Worm (Caenorhabditis elegans) whole organism, late embryonic: ENCODE results near the gene M01F1.8.

ENCODE experiments used
- C08G9.2 ChIP-seq: sonication (generic microtip); optimal IDR thresholded peaks from 2 replicates; lab custom pipeline; 2016; ENCODE audit warnings: mild to moderate bottlenecking, missing genetic modification characterization, moderate library complexity, missing compliant biosample characterization
- C38D4.7 ChIP-seq: fragments of 200-800 bp; sonication (Bioruptor generic); optimal IDR thresholded peaks from 2 replicates; lab custom pipeline; 2018; ENCODE audit warnings: mild to moderate bottlenecking, missing genetic modification characterization, moderate library complexity, missing compliant biosample characterization
- F13H6.1 ChIP-seq: sonication (generic microtip); optimal IDR thresholded peaks from 2 replicates; lab custom pipeline; 2016; ENCODE audit warnings: missing genetic modification characterization, missing compliant biosample characterization
- Y22D7AL.16 ChIP-seq: sonication (generic microtip); optimal IDR thresholded peaks from 2 replicates; lab custom pipeline; 2016; ENCODE audit warnings: missing genetic modification characterization, missing compliant biosample characterization
- ahr-1 ChIP-seq: sonication (generic microtip); optimal IDR thresholded peaks from 2 replicates; lab custom pipeline; 2016; ENCODE audit warnings: missing genetic modification characterization, missing compliant biosample characterization
- ama-1 ChIP-seq: fragments of 150-350 bp; optimal IDR thresholded peaks from 2 replicates; lab custom pipeline; 2014
- ceh-18 ChIP-seq: sonication (generic microtip); optimal IDR thresholded peaks from 2 replicates; lab custom pipeline; 2016; ENCODE audit warnings: missing genetic modification characterization, missing compliant biosample characterization
- ceh-19 ChIP-seq: fragments of 200-800 bp; sonication (Bioruptor generic); optimal IDR thresholded peaks from 2 replicates; lab custom pipeline; 2018; ENCODE audit warnings: mild to moderate bottlenecking, missing genetic modification characterization, missing compliant biosample characterization
- ceh-2 ChIP-seq: sonication (generic microtip); optimal IDR thresholded peaks from 2 replicates; lab custom pipeline; 2016; ENCODE audit warnings: missing genotype, missing genetic modification characterization, missing compliant biosample characterization
- ceh-24 ChIP-seq: sonication (generic microtip); optimal IDR thresholded peaks from 2 replicates; lab custom pipeline; 2016; ENCODE audit warnings: mild to moderate bottlenecking, missing genetic modification characterization, missing compliant biosample characterization
- ceh-30 ChIP-seq: fragments of 150-350 bp; optimal IDR thresholded peaks from 2 replicates; lab custom pipeline; 2014; ENCODE audit warnings: missing biosample characterization, missing genetic modification characterization
- ceh-48 ChIP-seq: sonication (generic microtip); optimal IDR thresholded peaks from 2 replicates; lab custom pipeline; 2016; ENCODE audit warnings: missing genetic modification characterization, inconsistent platforms, missing compliant biosample characterization
- ceh-6 ChIP-seq: fragments of 200-800 bp; sonication (Bioruptor generic); optimal IDR thresholded peaks from 2 replicates; lab custom pipeline; 2018; ENCODE audit warnings: mild to moderate bottlenecking, missing genetic modification characterization, missing compliant biosample characterization
- ceh-9 ChIP-seq: sonication (generic microtip); optimal IDR thresholded peaks from 2 replicates; lab custom pipeline; 2016; ENCODE audit warnings: mild to moderate bottlenecking, missing genetic modification characterization, inconsistent platforms, missing compliant biosample characterization
- che-1 ChIP-seq: sonication (generic microtip); optimal IDR thresholded peaks from 2 replicates; lab custom pipeline; 2016; ENCODE audit warnings: mild to moderate bottlenecking, missing genetic modification characterization, missing compliant biosample characterization
- elt-2 ChIP-seq: sonication (generic microtip); optimal IDR thresholded peaks from 2 replicates; lab custom pipeline; 2016; ENCODE audit warnings: missing genetic modification reagents, missing genetic modification characterization, missing compliant biosample characterization
- elt-4 ChIP-seq: sonication (generic microtip); optimal IDR thresholded peaks from 2 replicates; lab custom pipeline; 2016; ENCODE audit warnings: missing genetic modification characterization, missing compliant biosample characterization
- ets-4 ChIP-seq: sonication (generic microtip); optimal IDR thresholded peaks from 2 replicates; lab custom pipeline; 2016; ENCODE audit warnings: missing genetic modification characterization, missing compliant biosample characterization
- fax-1 ChIP-seq: sonication (generic microtip); optimal IDR thresholded peaks from 2 replicates; lab custom pipeline; 2016; ENCODE audit warnings: missing genotype, missing genetic modification characterization, missing compliant biosample characterization
- fkh-10 ChIP-seq: fragments of 150-350 bp; optimal IDR thresholded peaks from 2 replicates; lab custom pipeline; 2014; ENCODE audit warnings: missing biosample characterization, missing genetic modification reagents, missing genetic modification characterization
- fkh-6 ChIP-seq: sonication (generic microtip); optimal IDR thresholded peaks from 2 replicates; lab custom pipeline; 2016; ENCODE audit warnings: missing genetic modification characterization, missing compliant biosample characterization
- gmeb-2 ChIP-seq: sonication (generic microtip); optimal IDR thresholded peaks from 2 replicates; lab custom pipeline; 2016; ENCODE audit warnings: missing genetic modification characterization, inconsistent platforms, missing compliant biosample characterization
- hlh-30 ChIP-seq: sonication (generic microtip); optimal IDR thresholded peaks from 2 replicates; lab custom pipeline; 2017; ENCODE audit warnings: antibody characterized with exemption, missing genetic modification characterization, missing compliant biosample characterization; ENCODE audit not compliant: insufficient read depth
- hlh-6 ChIP-seq: sonication (generic microtip); optimal IDR thresholded peaks from 2 replicates; lab custom pipeline; 2016; ENCODE audit warnings: missing genotype, missing genetic modification characterization, missing compliant biosample characterization
- lim-6 ChIP-seq: sonication (generic microtip); optimal IDR thresholded peaks from 2 replicates; lab custom pipeline; 2016; ENCODE audit warnings: missing genetic modification characterization, missing compliant biosample characterization
- madf-2 ChIP-seq: sonication (generic microtip); optimal IDR thresholded peaks from 2 replicates; lab custom pipeline; 2017; ENCODE audit warnings: missing genetic modification characterization, missing compliant biosample characterization
- odd-2 ChIP-seq: sonication (generic microtip); optimal IDR thresholded peaks from 2 replicates; lab custom pipeline; 2017; ENCODE audit warnings: antibody characterized with exemption, mild to moderate bottlenecking, missing genetic modification characterization, missing compliant biosample characterization
- pag-3 ChIP-seq: sonication (generic microtip); optimal IDR thresholded peaks from 2 replicates; lab custom pipeline; 2016; ENCODE audit warnings: missing compliant biosample characterization, missing genetic modification characterization, borderline replicate concordance
- pat-9 ChIP-seq: fragments of 200-800 bp; sonication (Bioruptor generic); optimal IDR thresholded peaks from 2 replicates; lab custom pipeline; 2018; ENCODE audit warnings: mild to moderate bottlenecking, missing genetic modification characterization, moderate library complexity, missing compliant biosample characterization
- pax-1 ChIP-seq: fragments of 150-350 bp; optimal IDR thresholded peaks from 2 replicates; lab custom pipeline; 2014; ENCODE audit warnings: missing biosample characterization, missing genetic modification characterization
- pha-4 ChIP-seq: fragments of 150-350 bp; optimal IDR thresholded peaks from 2 replicates; lab custom pipeline; 2018; ENCODE audit warnings: missing biosample characterization, missing genetic modification reagents, missing genetic modification characterization
- pros-1 ChIP-seq: fragments of 150-350 bp; optimal IDR thresholded peaks from 2 replicates; lab custom pipeline; 2014; ENCODE audit warnings: missing biosample characterization, missing genetic modification reagents, missing genetic modification characterization
- ref-2 ChIP-seq: sonication (generic microtip); optimal IDR thresholded peaks from 2 replicates; lab custom pipeline; 2016; ENCODE audit warnings: missing genetic modification characterization, missing compliant biosample characterization
- rnt-1 ChIP-seq: sonication (generic microtip); optimal IDR thresholded peaks from 2 replicates; lab custom pipeline; 2016; ENCODE audit warnings: missing genetic modification characterization, missing compliant biosample characterization
- sdc-2 ChIP-seq: sonication (generic microtip); optimal IDR thresholded peaks from 2 replicates; lab custom pipeline; 2016; ENCODE audit warnings: missing genotype, missing genetic modification characterization, missing compliant biosample characterization
- sox-2 ChIP-seq: fragments of 200-800 bp; sonication (Bioruptor generic); IDR thresholded peaks from 2 replicates; pipeline ENCODE4 v1.3.6; 2022; ENCODE audit warnings: missing genetic modification reagents, missing genetic modification characterization, missing compliant biosample characterization
- tbx-7 ChIP-seq: sonication (generic microtip); optimal IDR thresholded peaks from 2 replicates; lab custom pipeline; 2016; ENCODE audit warnings: missing genotype, missing genetic modification characterization, missing compliant biosample characterization
- unc-3 ChIP-seq, 2 experiments: fragments of 200-800 bp in 1 of 2; sonication (Bioruptor generic) in 1 of 2; sonication (generic microtip) in 1 of 2; conservative IDR thresholded peaks in 1 of 2; optimal IDR thresholded peaks in 1 of 2; 2 replicates each; pipeline versions ENCODE4 v1.3.6 to Lab custom; 2016 to 2022; ENCODE audit warnings: missing compliant biosample characterization in 2 of 2, missing genetic modification characterization in 2 of 2, missing genetic modification reagents in 1 of 2
- unc-42 ChIP-seq: sonication (generic microtip); optimal IDR thresholded peaks from 2 replicates; lab custom pipeline; 2016; ENCODE audit warnings: missing genotype, missing genetic modification characterization, missing compliant biosample characterization
- unc-86 ChIP-seq: sonication (generic microtip); optimal IDR thresholded peaks from 2 replicates; lab custom pipeline; 2016; ENCODE audit warnings: missing genetic modification characterization, missing compliant biosample characterization
- zip-5 ChIP-seq: sonication (generic microtip); optimal IDR thresholded peaks from 2 replicates; lab custom pipeline; 2016; ENCODE audit warnings: missing genetic modification characterization, missing compliant biosample characterization
- ztf-16 ChIP-seq: sonication (generic microtip); optimal IDR thresholded peaks from 2 replicates; lab custom pipeline; 2017; ENCODE audit warnings: missing genetic modification characterization, missing compliant biosample characterization

The M01F1.8 gene

DNA sequence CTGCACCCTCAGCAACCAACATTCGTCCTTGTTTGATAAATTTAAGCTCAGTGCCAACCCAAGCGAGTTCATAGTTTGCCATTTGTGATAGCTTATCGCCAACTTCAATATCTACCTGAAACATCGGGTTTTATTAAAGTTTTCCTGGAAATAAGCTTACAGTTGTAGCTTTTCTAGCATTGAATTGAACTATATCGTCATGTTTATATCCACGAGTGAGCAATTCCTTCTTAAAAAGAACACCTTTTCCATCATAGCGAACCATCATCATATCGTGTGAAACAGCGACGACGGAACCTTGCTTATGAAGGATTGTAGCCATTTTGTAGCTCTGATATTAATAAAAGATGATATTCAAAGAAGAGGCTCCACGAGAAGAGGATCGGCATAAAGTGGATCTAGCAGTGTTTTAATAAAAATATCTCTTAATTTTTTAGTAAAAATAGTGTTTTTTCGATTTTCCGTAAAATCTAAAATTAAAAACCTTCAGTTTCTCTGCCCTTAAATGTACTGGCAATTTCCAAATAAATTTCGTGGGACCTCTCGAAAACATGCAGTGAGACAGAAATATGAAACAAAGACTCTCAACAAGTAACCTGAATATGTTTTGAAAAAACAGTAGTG lies at the start of gene M01F1.8:
Gene M01F1.8, minus strand, starts transcription at position 335 of the 624 bp plus-strand sequence.
- TF ChIP-seq madf-2 (tag; lab: Kevin White, UChicago): no peak
- no peak for TF ChIP-seq ets-4 (tag; lab: Kevin White, UChicago)
- no peak for TF ChIP-seq ref-2 (tag; lab: Kevin White, UChicago)
- TF ChIP-seq rnt-1: no peak
- TF ChIP-seq elt-4 (tag; lab: Kevin White, UChicago): no peak

DNA sequence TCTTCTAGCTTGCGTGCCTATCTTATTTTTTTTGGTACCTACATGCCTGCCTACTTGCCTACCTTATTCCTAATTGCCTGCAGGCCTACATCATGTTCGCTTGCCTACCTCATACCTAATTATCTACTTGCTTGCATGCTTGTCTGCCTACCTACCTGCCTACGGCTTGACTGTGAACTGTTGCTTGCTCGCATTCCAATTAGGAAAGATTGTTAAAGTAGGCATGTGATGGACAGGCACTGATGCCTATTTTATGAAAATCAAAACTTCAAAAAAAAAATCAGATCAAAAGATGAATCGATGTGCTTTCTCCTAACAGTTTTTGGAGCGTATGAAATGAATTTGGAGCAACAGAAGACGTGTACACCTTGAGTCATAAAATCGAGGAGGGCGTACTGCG lies 48.0 kb upstream of the M01F1.8 start:
- TF ChIP-seq tbx-7 (tag; lab: Kevin White, UChicago) (no peak), unc-86 (tag; lab: Kevin White, UChicago) (no peak), sdc-2 (tag; lab: Kevin White, UChicago) (no peak), ama-1 (lab: Kevin White, UChicago) (no peak), Y22D7AL.16 (tag; lab: Kevin White, UChicago) (no peak), F13H6.1 (tag; lab: Kevin White, UChicago) (no peak), ceh-48 (tag; lab: Kevin White, UChicago) (no peak), ceh-30 (no peak), pha-4 (no peak), pros-1 (tag; lab: Kevin White, UChicago) (no peak)

DNA sequence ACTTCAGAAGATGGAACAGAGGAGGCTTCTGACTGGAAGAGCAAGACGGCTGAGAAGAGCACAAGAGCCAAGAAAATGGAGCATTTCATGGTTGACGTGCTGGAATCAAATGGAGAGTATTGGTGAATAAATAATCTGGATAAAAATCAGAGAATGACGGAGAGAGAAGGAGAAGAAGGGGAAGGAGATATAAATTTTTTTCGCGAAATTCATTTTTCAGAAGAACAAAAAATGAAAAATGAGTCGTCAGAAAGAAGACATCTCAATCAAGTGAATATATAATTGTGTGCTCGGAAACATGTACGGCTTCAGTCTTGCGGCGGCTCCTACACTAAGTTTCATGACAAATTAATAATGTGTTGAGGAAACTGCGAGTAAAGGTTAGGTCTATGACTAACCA lies 47.4 kb upstream of the M01F1.8 start, which contains the start of gene C54C6.5:
Gene C54C6.5, minus strand, starts transcription at position 101 of the 400 bp plus-strand sequence.
- TF ChIP-seq unc-3 (GFP tag; conservative IDR thresholded peaks at IDR 0.05; lab: Robert Waterston, UW) (no peak), unc-3 (tag; optimal IDR thresholded peaks at IDR 0.05; lab: Kevin White, UChicago) (no peak), rnt-1 (no peak)

DNA sequence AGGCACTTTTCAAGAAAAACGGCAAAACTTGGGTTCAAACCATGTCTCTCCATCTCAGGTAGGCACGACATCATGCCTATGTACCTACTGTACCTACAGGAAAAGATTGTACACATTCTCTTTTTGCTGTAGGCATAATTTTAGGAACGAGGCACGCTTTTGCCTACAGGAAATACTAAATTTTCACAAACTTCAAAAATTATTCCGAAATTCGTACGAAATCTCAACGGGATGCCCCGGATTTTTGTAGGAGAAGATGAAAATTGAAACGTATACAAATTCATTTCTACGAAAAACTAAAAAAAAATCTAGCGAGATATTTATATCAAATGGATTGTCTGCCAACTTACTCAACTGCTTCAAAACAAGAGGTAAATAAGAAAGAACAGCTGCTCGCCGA lies 45.7 kb upstream of the M01F1.8 start, which contains the start of gene C54C6.11:
Gene C54C6.11, plus strand, starts transcription at position 301 of the 400 bp plus-strand sequence.
- TF ChIP-seq hlh-30 (no peak), ceh-19 (GFP tag; lab: Kevin White, UChicago) (no peak), ceh-24 (no peak), gmeb-2 (tag; lab: Kevin White, UChicago) (no peak), ahr-1 (no peak), F13H6.1 (tag; lab: Kevin White, UChicago) (no peak), pax-1 (tag; lab: Kevin White, UChicago) (no peak), ama-1 (lab: Kevin White, UChicago) (no peak), pat-9 (tag; lab: Kevin White, UChicago) (no peak), fax-1 (tag; lab: Kevin White, UChicago) (no peak), odd-2 (tag; lab: Kevin White, UChicago) (no peak), C08G9.2 (tag; lab: Kevin White, UChicago) (no peak), pag-3 (no peak), zip-5 (no peak), fkh-6 (tag; lab: Kevin White, UChicago) (no peak), C38D4.7 (GFP tag; lab: Kevin White, UChicago) (no peak), ceh-48 (tag; lab: Kevin White, UChicago) (no peak), elt-2 (tag; lab: Kevin White, UChicago) (no peak), lim-6 (tag; lab: Kevin White, UChicago) (no peak)
- TF ChIP-seq, all 69 proteins: peak for 0

DNA sequence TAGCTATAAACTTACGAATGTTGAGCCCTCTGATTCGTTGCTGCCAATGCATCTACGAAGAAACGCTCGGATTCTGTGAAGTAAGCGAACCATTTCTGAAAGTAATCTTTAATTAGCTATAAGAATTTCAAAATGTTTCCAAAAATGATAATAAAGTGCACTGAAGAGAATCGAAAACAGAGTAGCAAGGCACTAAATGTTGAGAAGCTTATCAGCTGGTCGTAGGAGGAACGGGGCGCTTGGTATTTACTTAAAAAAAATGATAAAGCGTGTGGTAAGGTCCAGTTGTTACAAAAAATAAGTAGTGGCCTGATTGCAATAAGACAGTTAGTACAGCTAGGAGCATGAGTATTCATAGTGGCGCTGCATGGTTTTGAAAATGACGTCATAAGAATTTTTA lies 44.0 kb upstream of the M01F1.8 start, which contains the start of gene C54C6.7:
Gene C54C6.7, minus strand, starts transcription at position 101 of the 400 bp plus-strand sequence.
- TF ChIP-seq hlh-30 (no peak), ets-4 (tag; lab: Kevin White, UChicago) (no peak), gmeb-2 (tag; lab: Kevin White, UChicago) (no peak), rnt-1 (no peak), ceh-2 (no peak), hlh-6 (tag; lab: Kevin White, UChicago) (no peak), sox-2 (GFP tag; lab: Robert Waterston, UW) (no peak), pat-9 (tag; lab: Kevin White, UChicago) (no peak), zip-5 (no peak), che-1 (tag; lab: Kevin White, UChicago) (no peak), ztf-16 (no peak), ceh-18 (tag; lab: Kevin White, UChicago) (no peak), ceh-9 (no peak), fkh-10 (GFP tag; lab: Kevin White, UChicago) (no peak), unc-42 (tag; lab: Kevin White, UChicago) (no peak), ceh-6 (GFP tag; lab: Kevin White, UChicago) (no peak), pax-1 (tag; lab: Kevin White, UChicago) (no peak)
- TF ChIP-seq, all 69 proteins: peak for 0
